Worm (Caenorhabditis elegans) whole organism, mixed stage, embryonic: ENCODE results near the gene rab-30.

ENCODE experiments used
- M03D4.4 ChIP-seq: sonication (generic microtip); optimal IDR thresholded peaks from 2 replicates; lab custom pipeline; 2017; ENCODE audit warnings: mild to moderate bottlenecking, missing genetic modification characterization, missing compliant biosample characterization
- bed-3 ChIP-seq: fragments of 200-800 bp; sonication (Bioruptor generic); optimal IDR thresholded peaks from 3 replicates; lab custom pipeline; 2018; ENCODE audit warnings: mild to moderate bottlenecking, missing genetic modification characterization, moderate library complexity, missing compliant biosample characterization
- blmp-1 ChIP-seq: fragments of 150-350 bp; optimal IDR thresholded peaks from 2 replicates; lab custom pipeline; 2014; ENCODE audit warnings: missing biosample characterization, missing genetic modification characterization
- ceh-39 ChIP-seq: fragments of 150-350 bp; optimal IDR thresholded peaks from 2 replicates; lab custom pipeline; 2014; ENCODE audit warnings: missing biosample characterization, missing genetic modification characterization
- ceh-43 ChIP-seq: fragments of 200-800 bp; sonication (Bioruptor generic); optimal IDR thresholded peaks from 2 replicates; lab custom pipeline; 2018; ENCODE audit warnings: mild to moderate bottlenecking, missing genetic modification characterization, moderate library complexity, missing compliant biosample characterization
- ceh-83 ChIP-seq: fragments of 200-800 bp; sonication (Bioruptor generic); optimal IDR thresholded peaks from 2 replicates; lab custom pipeline; 2018; ENCODE audit warnings: mild to moderate bottlenecking, missing genetic modification characterization, missing compliant biosample characterization
- ces-1 ChIP-seq: fragments of 150-350 bp; optimal IDR thresholded peaks from 2 replicates; lab custom pipeline; 2014; ENCODE audit warnings: missing biosample characterization, missing genetic modification reagents, missing genetic modification characterization
- cnd-1 ChIP-seq: fragments of 200-800 bp; sonication (Bioruptor generic); optimal IDR thresholded peaks from 2 replicates; lab custom pipeline; 2018; ENCODE audit warnings: mild to moderate bottlenecking, missing genetic modification characterization, missing compliant biosample characterization
- drap-1 ChIP-seq: fragments of 200-800 bp; sonication (Bioruptor generic); optimal IDR thresholded peaks from 3 replicates; lab custom pipeline; 2018; ENCODE audit warnings: mild to moderate bottlenecking, missing genetic modification characterization, missing compliant biosample characterization
- elt-1 ChIP-seq: sonication (generic microtip); optimal IDR thresholded peaks from 2 replicates; lab custom pipeline; 2017; ENCODE audit warnings: missing genetic modification characterization, mild to moderate bottlenecking, missing compliant biosample characterization, antibody characterized with exemption, moderate library complexity, borderline replicate concordance; ENCODE audit not compliant: insufficient read depth
- flh-1 ChIP-seq: fragments of 200-800 bp; sonication (Bioruptor generic); optimal IDR thresholded peaks from 2 replicates; lab custom pipeline; 2018; ENCODE audit warnings: mild to moderate bottlenecking, missing genetic modification characterization, moderate library complexity, missing compliant biosample characterization
- ham-2 ChIP-seq: fragments of 200-800 bp; sonication (Bioruptor generic); optimal IDR thresholded peaks from 2 replicates; lab custom pipeline; 2018; ENCODE audit warnings: mild to moderate bottlenecking, missing genetic modification characterization, missing compliant biosample characterization
- lin-13 ChIP-seq: fragments of 150-350 bp; optimal IDR thresholded peaks from 2 replicates; lab custom pipeline; 2014; ENCODE audit warnings: missing biosample characterization, missing genetic modification characterization
- lsy-2 ChIP-seq: fragments of 150-350 bp; optimal IDR thresholded peaks from 2 replicates; lab custom pipeline; 2014; ENCODE audit warnings: missing biosample characterization, missing genetic modification characterization
- mab-5 ChIP-seq: fragments of 150-350 bp; optimal IDR thresholded peaks from 2 replicates; lab custom pipeline; 2014; ENCODE audit warnings: missing biosample characterization, missing genetic modification characterization
- mep-1 ChIP-seq: fragments of 150-350 bp; optimal IDR thresholded peaks from 2 replicates; lab custom pipeline; 2017; ENCODE audit warnings: missing biosample characterization, missing genetic modification reagents, missing genetic modification characterization, inconsistent platforms
- mls-2 ChIP-seq: sonication (generic microtip); optimal IDR thresholded peaks from 2 replicates; lab custom pipeline; 2016; ENCODE audit warnings: mild to moderate bottlenecking, missing genetic modification characterization, moderate library complexity, missing compliant biosample characterization
- nhr-12 ChIP-seq: fragments of 150-350 bp; optimal IDR thresholded peaks from 2 replicates; lab custom pipeline; 2014; ENCODE audit warnings: missing biosample characterization, missing genetic modification characterization
- nhr-2 ChIP-seq: fragments of 150-350 bp; optimal IDR thresholded peaks from 2 replicates; lab custom pipeline; 2014; ENCODE audit warnings: missing biosample characterization, missing genetic modification characterization
- nhr-237 ChIP-seq: fragments of 150-350 bp; optimal IDR thresholded peaks from 2 replicates; lab custom pipeline; 2014; ENCODE audit warnings: missing biosample characterization, missing genetic modification characterization
- nhr-76 ChIP-seq: sonication (generic microtip); optimal IDR thresholded peaks from 2 replicates; lab custom pipeline; 2017; ENCODE audit warnings: missing biosample characterization, missing genetic modification characterization
- pha-4 ChIP-seq: fragments of 150-350 bp; optimal IDR thresholded peaks from 2 replicates; lab custom pipeline; 2018; ENCODE audit warnings: missing biosample characterization, missing genetic modification reagents, missing genetic modification characterization
- sem-2 ChIP-seq: fragments of 200-800 bp; sonication (Bioruptor generic); optimal IDR thresholded peaks from 2 replicates; lab custom pipeline; 2018; ENCODE audit warnings: mild to moderate bottlenecking, missing genetic modification characterization, missing compliant biosample characterization
- sptf-1 ChIP-seq: sonication (generic microtip); optimal IDR thresholded peaks from 2 replicates; lab custom pipeline; 2017; ENCODE audit warnings: mild to moderate bottlenecking, missing genetic modification characterization, moderate library complexity, missing compliant biosample characterization
- tbx-8 ChIP-seq: fragments of 200-800 bp; sonication (Bioruptor generic); optimal IDR thresholded peaks from 2 replicates; lab custom pipeline; 2018; ENCODE audit warnings: mild to moderate bottlenecking, missing genetic modification characterization, moderate library complexity, missing compliant biosample characterization
- unc-120 ChIP-seq: sonication (generic microtip); optimal IDR thresholded peaks from 2 replicates; lab custom pipeline; 2017; ENCODE audit warnings: missing genetic modification characterization, missing compliant biosample characterization; ENCODE audit not compliant: poor library complexity, severe bottlenecking
- unc-39 ChIP-seq: fragments of 150-350 bp; optimal IDR thresholded peaks from 2 replicates; lab custom pipeline; 2014; ENCODE audit warnings: missing biosample characterization, missing genetic modification characterization
- unc-62 ChIP-seq: fragments of 150-350 bp; optimal IDR thresholded peaks from 2 replicates; lab custom pipeline; 2014; ENCODE audit warnings: missing biosample characterization, missing genetic modification reagents, missing genetic modification characterization
- zip-8 ChIP-seq: fragments of 150-350 bp; optimal IDR thresholded peaks from 2 replicates; lab custom pipeline; 2014; ENCODE audit warnings: missing biosample characterization, missing genetic modification characterization
- ztf-11 ChIP-seq: fragments of 150-350 bp; optimal IDR thresholded peaks from 2 replicates; lab custom pipeline; 2014; ENCODE audit warnings: missing biosample characterization, missing genetic modification characterization

Gene rab-30

ce11 chrIII:10600894-10601293 lies 40.5 kb downstream of the rab-30 start:
- TF ChIP-seq lsy-2 (no peak), zip-8 (tag; lab: Kevin White, UChicago) (no peak), cnd-1 (no peak), pha-4 (tag; lab: Kevin White, UChicago) (no peak), elt-1 (tag; lab: Kevin White, UChicago) (no peak), ceh-43 (GFP tag; lab: Kevin White, UChicago) (no peak), unc-120 (tag; lab: Kevin White, UChicago) (no peak), tbx-8 (no peak)

- TF ChIP-seq elt-1 (tag; lab: Kevin White, UChicago) = no peak
- TF ChIP-seq zip-8 (tag; lab: Kevin White, UChicago) = peak; percentile 76
- no peak for TF ChIP-seq mep-1
- TF ChIP-seq unc-62 (GFP tag; lab: Kevin White, UChicago) = no peak
- TF ChIP-seq drap-1 (GFP tag; lab: Kevin White, UChicago) = no peak
- no peak for TF ChIP-seq M03D4.4 (tag; lab: Kevin White, UChicago)
- TF ChIP-seq flh-1 (GFP tag; lab: Kevin White, UChicago) = no peak
- no peak for TF ChIP-seq ztf-11 (tag; lab: Kevin White, UChicago)
These were observed 42.9 kb downstream of the rab-30 start, which contains the start of gene Y39A1A.2 for ce11 chrIII:10603248-10603647. Gene Y39A1A.2, minus strand, starts transcription at chrIII:10603566.

ce11 chrIII:10604325-10604724 lies 43.9 kb downstream of the rab-30 start:
- TF ChIP-seq nhr-76 (tag; lab: Kevin White, UChicago) (no peak), ztf-11 (tag; lab: Kevin White, UChicago) (no peak), cnd-1 (no peak), unc-120 (tag; lab: Kevin White, UChicago) (no peak), bed-3 (GFP tag; lab: Kevin White, UChicago) (no peak), flh-1 (GFP tag; lab: Kevin White, UChicago) (no peak), mep-1 (no peak), mls-2 (tag; lab: Kevin White, UChicago) (no peak), lsy-2 (no peak), mab-5 (tag; lab: Kevin White, UChicago) (no peak), unc-62 (GFP tag; lab: Kevin White, UChicago) (no peak), ceh-39 (tag; lab: Kevin White, UChicago) (no peak), lin-13 (tag; lab: Kevin White, UChicago) (no peak), unc-39 (tag; lab: Kevin White, UChicago) (no peak), ces-1 (GFP tag; lab: Kevin White, UChicago) (no peak), ceh-83 (GFP tag; lab: Kevin White, UChicago) (no peak), blmp-1 (tag; lab: Kevin White, UChicago) (no peak)

- TF ChIP-seq lsy-2 (no peak), ceh-39 (tag; lab: Kevin White, UChicago) (no peak), ham-2 (GFP tag; lab: Kevin White, UChicago) (no peak), ceh-83 (GFP tag; lab: Kevin White, UChicago) (no peak), ztf-11 (tag; lab: Kevin White, UChicago) (no peak), unc-120 (tag; lab: Kevin White, UChicago) (no peak), nhr-12 (tag; lab: Kevin White, UChicago) (no peak), drap-1 (GFP tag; lab: Kevin White, UChicago) (no peak), mls-2 (tag; lab: Kevin White, UChicago) (no peak), ceh-43 (GFP tag; lab: Kevin White, UChicago) (no peak), sem-2 (GFP tag; lab: Kevin White, UChicago) (no peak), nhr-237 (tag; lab: Kevin White, UChicago) (no peak), nhr-2 (tag; lab: Kevin White, UChicago) (no peak), unc-39 (tag; lab: Kevin White, UChicago) (no peak), M03D4.4 (tag; lab: Kevin White, UChicago) (no peak), tbx-8 (no peak), mab-5 (tag; lab: Kevin White, UChicago) (no peak), flh-1 (GFP tag; lab: Kevin White, UChicago) (no peak), sptf-1 (tag; lab: Kevin White, UChicago) (no peak), pha-4 (tag; lab: Kevin White, UChicago) (no peak)
These were observed 44.7 kb downstream of the rab-30 start, which contains the start of gene rabx-5 for ce11 chrIII:10605049-10605448. Gene rabx-5, plus strand, starts transcription at chrIII:10605349.
